Worm (Caenorhabditis elegans) whole organism, mixed stage, embryonic: ENCODE results near the gene gst-27.

Experiments used
- lin-13 ChIP-seq: fragments of 150-350 bp; optimal IDR thresholded peaks from 2 replicates; lab custom pipeline; 2014; ENCODE audit warnings: missing biosample characterization, missing genetic modification characterization
- lin-32 ChIP-seq: fragments of 200-800 bp; sonication (Bioruptor generic); optimal IDR thresholded peaks from 2 replicates; lab custom pipeline; 2018; ENCODE audit warnings: mild to moderate bottlenecking, missing genetic modification characterization, missing compliant biosample characterization
- lsy-2 ChIP-seq: fragments of 150-350 bp; optimal IDR thresholded peaks from 2 replicates; lab custom pipeline; 2014; ENCODE audit warnings: missing biosample characterization, missing genetic modification characterization
- nhr-237 ChIP-seq: fragments of 150-350 bp; optimal IDR thresholded peaks from 2 replicates; lab custom pipeline; 2014; ENCODE audit warnings: missing biosample characterization, missing genetic modification characterization
- nhr-28 ChIP-seq: fragments of 150-350 bp; optimal IDR thresholded peaks from 2 replicates; lab custom pipeline; 2014; ENCODE audit warnings: missing biosample characterization, missing genetic modification characterization
- nhr-76 ChIP-seq: sonication (generic microtip); optimal IDR thresholded peaks from 2 replicates; lab custom pipeline; 2017; ENCODE audit warnings: missing biosample characterization, missing genetic modification characterization
- pha-4 ChIP-seq: fragments of 150-350 bp; optimal IDR thresholded peaks from 2 replicates; lab custom pipeline; 2018; ENCODE audit warnings: missing biosample characterization, missing genetic modification reagents, missing genetic modification characterization
- snpc-4 ChIP-seq: fragments of 150-350 bp; optimal IDR thresholded peaks from 2 replicates; lab custom pipeline; 2014; ENCODE audit warnings: missing biosample characterization, missing genetic modification characterization
- unc-39 ChIP-seq: fragments of 150-350 bp; optimal IDR thresholded peaks from 2 replicates; lab custom pipeline; 2014; ENCODE audit warnings: missing biosample characterization, missing genetic modification characterization
- unc-62 ChIP-seq: fragments of 150-350 bp; optimal IDR thresholded peaks from 2 replicates; lab custom pipeline; 2014; ENCODE audit warnings: missing biosample characterization, missing genetic modification reagents, missing genetic modification characterization
- ztf-11 ChIP-seq: fragments of 150-350 bp; optimal IDR thresholded peaks from 2 replicates; lab custom pipeline; 2014; ENCODE audit warnings: missing biosample characterization, missing genetic modification characterization

- TF ChIP-seq unc-39 (tag; lab: Kevin White, UChicago) (no peak), nhr-28 (tag; lab: Kevin White, UChicago) (no peak), unc-62 (GFP tag; lab: Kevin White, UChicago) (no peak), nhr-76 (tag; lab: Kevin White, UChicago) (no peak), lsy-2 (tag; lab: Kevin White, UChicago) (no peak), lin-13 (tag; lab: Kevin White, UChicago) (no peak), ztf-11 (tag; lab: Kevin White, UChicago) (no peak), snpc-4 (no peak), lin-32 (GFP tag; lab: Kevin White, UChicago) (no peak), pha-4 (tag; lab: Kevin White, UChicago) (no peak), nhr-237 (tag; lab: Kevin White, UChicago) (no peak)
Measured at ce11 chrII:15124193-15124592, 41.3 kb downstream of the gst-27 start, which contains the start of gene Y53F4B.23.
